Fruit fly (Drosophila melanogaster) whole organism, embryonic: Measurements from ENCODE around the gene CG4660.

Experiments used
- grau ChIP-seq: fragments of 200-800 bp; optimal IDR thresholded peaks from 3 replicates; lab custom pipeline; 2019; ENCODE audit warnings: missing biosample characterization, mild to moderate bottlenecking, missing genetic modification characterization, moderate library complexity
- oc ChIP-seq: fragments of 200-800 bp; sonication (Bioruptor generic); optimal IDR thresholded peaks from 2 replicates; lab custom pipeline; 2018; ENCODE audit warnings: missing biosample characterization, mild to moderate bottlenecking, missing genetic modification characterization, moderate library complexity

dm6 chrX:6067281-6068008 is 13.7 kb downstream of the CG4660 start, which contains the start of gene CG5928:
- no peak for TF ChIP-seq oc (tag; lab: Kevin White, UChicago)
- TF ChIP-seq grau: peak; percentile 48
